Worm (Caenorhabditis elegans): ENCODE data around the gene F54C4.4.

- TF ChIP-seq mdl-1 (tag; optimal IDR thresholded peaks at IDR 0.05): no peak
- TF ChIP-seq lin-13 (GFP tag; optimal IDR thresholded peaks at IDR 0.05): no peak
- no peak for TF ChIP-seq C04F5.9 (tag; optimal IDR thresholded peaks at IDR 0.05)
- no peak for TF ChIP-seq nhr-77 (tag; optimal IDR thresholded peaks at IDR 0.05)
- TF ChIP-seq nhr-28 (tag; optimal IDR thresholded peaks at IDR 0.05): no peak
- no peak for TF ChIP-seq nhr-11 (tag; optimal IDR thresholded peaks at IDR 0.05)
- no peak for TF ChIP-seq egl-13 (tag; optimal IDR thresholded peaks at IDR 0.05)
- TF ChIP-seq fkh-10 (GFP tag; optimal IDR thresholded peaks at IDR 0.05): no peak
- TF ChIP-seq ces-1 (GFP tag; optimal IDR thresholded peaks at IDR 0.05): no peak
- TF ChIP-seq nhr-84 (tag; optimal IDR thresholded peaks at IDR 0.05): no peak
- TF ChIP-seq snpc-4 (tag; optimal IDR thresholded peaks at IDR 0.05): no peak
Measured at ce11 chrIII:117210-117609, 30.0 kb upstream of the F54C4.4 start, which contains the start of gene C29F9.5.
